Worm (Caenorhabditis elegans) whole organism, L4/young adult: ENCODE results near the gene Y38E10A.22.
A peak's percentile ranks its signal among the peaks of the same experiment; 100 is the strongest.

Experiments used
- W03F9.2 ChIP-seq: fragments of 150-350 bp; optimal IDR thresholded peaks from 2 replicates; lab custom pipeline; 2014; ENCODE audit warnings: missing biosample characterization, missing genetic modification characterization
- dao-5 ChIP-seq: sonication (generic microtip); optimal IDR thresholded peaks from 2 replicates; lab custom pipeline; 2016; ENCODE audit warnings: missing genotype, missing genetic modification characterization, moderate library complexity, missing compliant biosample characterization
- him-1 ChIP-seq: sonication (generic microtip); optimal IDR thresholded peaks from 2 replicates; lab custom pipeline; 2016; ENCODE audit warnings: missing genotype, missing genetic modification reagents, missing genetic modification characterization, missing compliant biosample characterization

Gene Y38E10A.22

DNA sequence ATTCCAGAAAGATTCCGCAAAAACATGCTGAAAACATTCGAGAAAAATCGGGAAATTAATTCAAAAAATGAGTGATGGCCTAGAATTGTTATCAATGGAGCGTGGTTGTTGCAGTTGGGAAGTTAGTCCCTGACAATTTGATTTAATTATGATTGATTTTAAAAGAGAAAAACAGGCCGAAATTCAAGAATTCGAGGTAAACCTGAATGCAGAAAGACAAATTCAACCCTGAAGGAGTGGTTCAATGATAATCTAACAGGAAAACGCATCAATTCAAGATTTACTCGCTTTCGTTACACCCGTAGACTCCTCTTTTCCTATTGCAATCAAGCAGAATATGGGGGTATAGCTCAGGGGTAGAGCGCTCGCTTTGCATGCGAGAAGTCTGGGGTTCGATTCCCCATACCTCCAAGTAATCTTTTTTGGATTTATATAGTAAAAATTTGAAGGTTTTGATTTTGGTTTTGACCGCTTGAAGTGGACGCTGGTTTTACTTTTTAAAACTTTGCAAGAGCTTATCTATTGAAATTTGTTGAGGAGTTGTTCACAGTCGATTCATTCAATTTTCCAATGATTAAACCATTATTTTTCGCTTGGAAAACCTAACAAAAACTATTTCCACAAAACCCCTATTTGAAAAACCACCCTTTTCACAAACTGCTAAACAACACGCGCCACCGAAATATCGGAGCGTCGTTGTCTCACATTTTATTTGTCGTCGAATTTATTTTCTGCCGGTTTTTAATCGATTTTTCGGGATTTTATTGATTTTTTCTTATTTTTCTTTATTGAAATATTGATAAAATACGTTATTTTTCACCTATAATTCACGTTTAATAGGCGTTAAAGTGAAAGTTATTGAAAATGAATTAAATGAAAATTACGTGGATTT lies 611 bp upstream of the Y38E10A.22 start:
- TF ChIP-seq W03F9.2 (tag; lab: Kevin White, UChicago) (peak; percentile 84), dao-5 (tag; lab: Kevin White, UChicago) (no peak), him-1 (tag; lab: Kevin White, UChicago) (no peak)

DNA sequence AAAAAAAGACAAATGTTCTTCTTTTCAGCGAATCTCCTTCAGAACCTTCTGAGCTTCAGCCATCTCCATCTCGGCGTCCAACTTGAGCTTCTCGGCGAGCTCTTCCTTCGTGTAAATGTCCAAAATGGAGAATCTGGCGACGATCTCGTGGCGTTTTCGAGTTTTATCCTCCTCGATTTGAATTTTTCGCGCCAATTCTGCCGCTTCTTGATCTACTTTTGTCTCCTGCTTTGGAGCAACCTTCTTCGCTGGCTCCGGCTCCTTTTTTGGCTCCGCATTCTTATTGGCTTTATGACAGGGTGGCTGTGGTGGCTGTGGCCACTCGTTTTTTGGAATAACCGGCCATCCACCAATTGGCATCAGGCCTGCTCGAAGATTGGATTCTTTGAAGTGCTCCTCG lies 4.3 kb downstream of the Y38E10A.22 start:
- no peak for TF ChIP-seq him-1 (tag; lab: Kevin White, UChicago)

DNA sequence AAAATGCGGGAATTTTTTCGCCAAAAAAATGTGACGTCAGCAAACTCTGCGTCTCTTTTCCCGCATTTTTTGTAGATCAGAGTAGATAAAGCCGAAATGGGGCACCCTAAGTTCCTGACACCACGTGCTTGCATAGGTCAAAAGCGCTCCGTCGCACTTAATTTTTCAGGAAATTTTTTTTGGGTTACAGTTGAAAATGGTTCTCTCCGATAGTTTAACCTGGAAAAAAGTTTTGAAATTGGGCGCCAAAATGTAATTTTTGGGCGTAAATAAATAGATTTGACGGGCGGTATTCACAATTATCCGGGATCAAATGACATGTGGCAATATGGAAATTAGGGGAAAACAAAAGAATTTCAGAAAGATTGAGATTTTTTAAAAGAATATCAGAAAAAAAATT lies 5.1 kb downstream of the Y38E10A.22 start:
- TF ChIP-seq dao-5 (tag; lab: Kevin White, UChicago) (no peak), W03F9.2 (tag; lab: Kevin White, UChicago) (no peak), him-1 (tag; lab: Kevin White, UChicago) (no peak)

DNA sequence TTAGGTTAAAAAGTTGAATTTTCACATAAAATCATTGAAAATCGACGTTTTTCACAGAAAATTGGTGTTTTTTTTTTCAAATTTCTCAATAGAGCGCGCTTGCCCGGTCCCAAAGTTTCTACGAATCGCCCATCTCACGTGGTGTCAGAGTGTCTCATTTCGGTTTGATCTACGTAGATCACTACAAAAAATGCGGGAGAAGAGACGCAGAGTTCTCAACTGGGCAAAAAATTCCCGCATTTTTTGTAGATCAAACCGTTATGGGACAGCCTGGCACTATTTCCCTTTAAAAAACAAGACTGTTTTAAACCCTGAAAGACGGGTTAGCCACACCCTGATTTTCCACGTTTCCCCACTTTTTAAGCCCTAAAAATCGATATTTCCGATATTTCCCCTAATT lies 5.7 kb downstream of the Y38E10A.22 start:
- TF ChIP-seq dao-5 (tag; lab: Kevin White, UChicago) (no peak), W03F9.2 (tag; lab: Kevin White, UChicago) (no peak), him-1 (tag; lab: Kevin White, UChicago) (no peak)

DNA sequence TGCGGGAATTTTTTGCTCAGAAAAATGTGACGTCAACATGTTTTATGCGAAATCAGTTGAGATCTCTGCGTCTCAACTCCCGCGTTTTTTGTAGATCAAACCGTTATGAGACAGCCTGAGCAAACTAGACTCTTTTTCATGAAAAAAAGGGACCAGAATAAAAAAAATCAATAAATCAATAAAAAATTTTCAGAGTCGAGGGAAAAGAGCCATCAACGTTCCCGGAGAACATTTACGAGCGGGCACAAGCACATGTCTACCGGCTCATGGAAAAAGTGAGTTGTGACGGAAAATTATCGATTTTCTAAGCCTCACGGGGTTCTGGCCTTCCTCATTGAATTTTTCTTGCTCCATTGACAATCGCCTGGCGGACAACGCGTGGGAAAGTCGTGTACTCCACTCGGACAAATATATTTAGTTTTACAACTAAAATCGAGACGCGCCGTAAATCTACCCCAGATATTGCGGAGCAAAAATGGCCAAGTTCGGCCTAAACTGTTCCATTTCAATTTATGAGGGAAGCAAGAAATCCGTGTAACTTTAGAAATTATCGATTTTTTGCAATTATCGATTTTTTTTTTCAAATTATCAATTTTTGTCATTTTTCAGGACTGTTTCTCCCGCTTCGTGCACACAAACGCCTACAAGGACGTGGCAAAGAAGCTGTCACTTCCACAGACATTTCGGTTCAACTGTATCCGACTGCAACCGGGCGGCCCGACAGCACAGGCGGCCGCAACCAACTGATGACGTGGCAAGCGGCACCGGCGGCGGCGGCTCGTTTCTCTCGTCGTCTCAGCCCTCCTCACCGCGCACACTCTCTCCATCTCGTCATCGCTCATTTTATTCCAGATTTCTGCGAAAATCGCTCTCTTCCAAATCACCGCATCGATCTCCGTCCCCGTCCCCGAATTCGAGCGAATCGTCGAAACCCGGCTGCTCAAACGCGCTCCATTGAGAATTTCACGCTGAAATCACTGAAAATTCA lies 6.4 kb downstream of the Y38E10A.22 start:
- TF ChIP-seq dao-5 (tag; lab: Kevin White, UChicago) (no peak), him-1 (tag; lab: Kevin White, UChicago) (no peak), W03F9.2 (tag; lab: Kevin White, UChicago) (no peak)

DNA sequence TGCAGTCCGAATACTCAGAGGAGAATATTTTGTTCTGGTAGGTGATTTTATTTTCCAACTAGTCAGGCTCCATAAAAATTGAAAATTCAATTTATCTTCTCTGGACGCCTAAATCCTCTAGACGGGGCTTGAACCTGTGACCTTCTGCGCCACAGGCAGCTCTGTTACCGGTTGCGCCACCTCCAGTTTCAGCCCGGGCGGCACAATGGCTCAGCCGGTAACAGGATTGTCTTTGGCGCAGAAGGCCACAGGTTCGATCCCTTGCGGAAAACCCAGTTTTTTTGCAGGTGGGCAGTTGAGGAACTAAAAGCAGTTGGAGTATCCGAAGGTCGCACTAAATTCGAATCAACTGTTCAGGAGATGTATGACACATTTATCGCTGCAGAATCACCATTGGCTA lies 7.7 kb downstream of the Y38E10A.22 start:
- TF ChIP-seq W03F9.2 (tag; lab: Kevin White, UChicago): no peak
- no peak for TF ChIP-seq dao-5 (tag; lab: Kevin White, UChicago)
- TF ChIP-seq him-1 (tag; lab: Kevin White, UChicago): no peak

DNA sequence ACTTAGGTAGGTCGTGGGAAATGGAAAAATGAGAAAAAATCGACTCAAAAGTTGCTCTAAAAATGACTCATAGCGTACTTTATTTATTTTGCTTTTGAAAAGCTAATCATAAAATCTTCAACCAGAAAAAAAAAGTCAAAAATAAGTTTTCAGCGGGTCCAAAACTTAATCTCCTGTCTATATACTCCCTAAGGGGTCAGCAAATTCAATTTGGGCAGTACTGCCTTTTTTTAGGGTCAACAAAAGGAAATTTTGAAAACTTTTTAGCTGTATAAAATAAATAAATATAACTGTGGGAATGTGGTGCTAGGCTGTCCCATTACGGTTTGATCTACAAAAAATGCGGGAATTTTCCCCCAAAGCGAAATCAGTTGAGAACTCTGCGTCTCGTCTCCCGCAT lies 8.3 kb downstream of the Y38E10A.22 start:
- TF ChIP-seq dao-5 (tag; lab: Kevin White, UChicago): no peak
- TF ChIP-seq him-1 (tag; lab: Kevin White, UChicago): no peak
- no peak for TF ChIP-seq W03F9.2 (tag; lab: Kevin White, UChicago)

DNA sequence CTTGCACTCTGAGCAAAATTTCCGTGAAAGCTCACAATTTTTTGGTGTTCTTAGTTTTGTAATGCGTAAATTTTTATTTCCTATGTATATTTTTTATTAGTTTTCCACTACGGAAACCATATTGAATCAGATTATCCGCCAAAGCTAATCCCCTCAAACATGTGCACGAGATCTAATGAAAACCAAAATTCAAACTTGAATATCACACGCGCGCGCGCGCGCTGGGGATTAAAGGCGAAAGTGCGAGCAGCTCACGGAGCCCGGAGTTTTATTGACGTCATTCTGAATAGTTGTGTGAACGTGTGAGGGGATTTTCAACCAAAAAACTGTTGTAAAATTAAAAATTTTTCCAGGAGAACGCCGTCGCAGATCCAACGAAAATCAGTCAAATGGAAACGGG lies 8.7 kb downstream of the Y38E10A.22 start:
- TF ChIP-seq dao-5 (tag; lab: Kevin White, UChicago): no peak
- TF ChIP-seq W03F9.2 (tag; lab: Kevin White, UChicago): no peak
- no peak for TF ChIP-seq him-1 (tag; lab: Kevin White, UChicago)

DNA sequence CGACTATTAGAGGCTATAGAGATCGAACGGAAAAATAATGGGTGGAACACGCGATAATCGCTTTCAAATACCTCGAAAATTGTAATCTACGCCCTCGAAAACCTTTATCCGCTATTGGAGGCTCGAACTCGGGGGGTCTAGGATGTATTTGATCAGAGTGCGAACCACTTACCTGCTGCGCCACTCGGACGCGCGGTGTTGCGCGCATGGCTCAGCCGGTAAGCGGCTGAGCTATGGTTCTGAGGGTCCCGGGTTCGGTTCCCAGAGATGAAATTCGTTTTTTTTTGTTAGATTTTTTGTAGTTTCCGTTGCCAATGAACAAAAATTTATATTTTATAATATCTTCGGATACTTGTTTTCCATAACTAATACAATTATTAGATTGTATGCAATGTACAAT lies 9.5 kb downstream of the Y38E10A.22 start:
- TF ChIP-seq dao-5 (tag; lab: Kevin White, UChicago): no peak
- no peak for TF ChIP-seq him-1 (tag; lab: Kevin White, UChicago)
- no peak for TF ChIP-seq W03F9.2 (tag; lab: Kevin White, UChicago)

DNA sequence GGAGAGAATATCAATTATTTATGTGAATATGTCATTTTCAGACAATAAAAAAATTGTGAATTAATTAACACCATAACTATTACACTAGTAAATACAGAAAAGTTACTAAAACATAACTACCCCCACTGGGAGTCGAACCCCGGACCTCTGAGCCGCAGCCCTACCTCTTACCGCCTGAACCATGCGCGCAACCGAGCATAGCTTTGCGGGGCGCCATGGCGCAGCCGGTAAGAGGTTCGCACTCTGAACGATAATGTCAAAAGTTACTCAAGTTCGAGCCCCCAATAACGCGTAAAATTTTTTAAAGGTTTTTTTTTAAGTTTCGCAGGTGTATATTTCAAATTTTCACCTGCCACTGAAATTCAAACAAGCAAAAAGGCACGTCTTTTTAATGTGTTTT lies 11.6 kb downstream of the Y38E10A.22 start:
- TF ChIP-seq W03F9.2 (tag; lab: Kevin White, UChicago) (no peak), dao-5 (tag; lab: Kevin White, UChicago) (no peak), him-1 (tag; lab: Kevin White, UChicago) (no peak)

DNA sequence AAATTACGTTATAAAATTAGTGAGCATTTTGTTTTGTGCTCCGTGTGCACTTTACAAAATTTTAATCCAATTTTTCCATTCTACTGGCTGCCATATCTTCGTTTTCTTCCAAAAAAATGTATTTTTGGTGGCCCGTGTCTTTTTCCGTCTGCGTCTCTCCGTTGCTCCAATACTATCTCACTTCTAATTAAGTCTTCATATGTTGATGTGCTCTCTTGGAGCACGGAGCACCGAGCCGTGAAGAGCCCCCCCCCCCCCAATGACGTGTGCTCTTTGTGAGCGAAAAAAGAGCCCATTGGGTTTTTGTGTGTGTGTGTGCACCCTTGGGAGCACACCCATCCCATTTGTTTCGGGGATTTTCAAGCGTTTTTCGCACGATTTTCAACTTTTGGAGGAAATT lies 12.6 kb downstream of the Y38E10A.22 start:
- no peak for TF ChIP-seq dao-5 (tag; lab: Kevin White, UChicago)
- no peak for TF ChIP-seq him-1 (tag; lab: Kevin White, UChicago)
- no peak for TF ChIP-seq W03F9.2 (tag; lab: Kevin White, UChicago)

DNA sequence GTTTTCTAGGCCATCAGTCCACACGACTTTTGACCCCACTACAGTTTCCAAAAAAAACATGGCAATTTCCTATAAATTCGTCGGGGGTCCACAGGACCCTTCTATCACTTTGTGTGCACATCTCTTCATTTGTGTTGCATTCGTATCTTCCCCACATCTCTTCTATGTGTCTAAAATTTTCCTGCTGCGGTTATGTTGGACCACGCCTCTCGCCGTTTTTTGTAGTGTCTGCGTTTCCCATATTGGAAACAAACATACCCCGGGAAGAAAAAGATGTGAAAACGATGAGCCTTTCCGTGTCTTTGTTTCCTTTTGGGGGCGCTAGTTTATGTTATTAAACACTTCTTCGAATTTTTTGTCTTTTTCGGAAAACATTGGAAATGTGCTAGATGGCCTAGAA lies 15.7 kb downstream of the Y38E10A.22 start:
- TF ChIP-seq him-1 (tag; lab: Kevin White, UChicago): no peak
- TF ChIP-seq W03F9.2 (tag; lab: Kevin White, UChicago): no peak
- TF ChIP-seq dao-5 (tag; lab: Kevin White, UChicago): no peak
